Worm (Caenorhabditis elegans): ENCODE data around the gene clec-137.

ce11 chrII:4583203-4583912 lies 34.5 kb downstream of the clec-137 start:
- TF ChIP-seq tbp1 (GFP tag; optimal IDR thresholded peaks at IDR 0.05), result no peak
- TF ChIP-seq Y53F4B.3 (GFP tag; IDR thresholded peaks at IDR 0.05), result no peak
- no peak for TF ChIP-seq efl-1 (GFP tag; optimal IDR thresholded peaks at IDR 0.05)
